Worm (Caenorhabditis elegans) whole organism, dauer: ENCODE data around the gene F08G2.5.

Experiments
- unc-62 ChIP-seq: sonication (generic microtip); optimal IDR thresholded peaks from 2 replicates; lab custom pipeline; 2017; ENCODE audit warnings: missing biosample characterization, missing genetic modification reagents, missing genetic modification characterization

F08G2.5 gene

ce11 chrII:13833505-13833904 is at the start of gene F08G2.5:
F08G2.5 (minus strand) TSS chrII:13833631.
- no peak for TF ChIP-seq unc-62 (GFP tag; lab: Kevin White, UChicago)

- no peak for TF ChIP-seq unc-62 (GFP tag; lab: Kevin White, UChicago)
Measured at ce11 chrII:13882405-13882804, 49.0 kb upstream of the F08G2.5 start, which contains the start of gene hda-10. hda-10 (plus strand) TSS chrII:13882705.

- no peak for TF ChIP-seq unc-62 (GFP tag; lab: Kevin White, UChicago)
Measured at ce11 chrII:13879589-13879988, 46.2 kb upstream of the F08G2.5 start.

ce11 chrII:13877994-13878393 is 44.6 kb upstream of the F08G2.5 start:
- no peak for TF ChIP-seq unc-62 (GFP tag; lab: Kevin White, UChicago)

ce11 chrII:13875734-13876133 is 42.3 kb upstream of the F08G2.5 start, which contains the start of gene ing-3:
ing-3 (plus strand) TSS chrII:13876034.
- TF ChIP-seq unc-62 (GFP tag; lab: Kevin White, UChicago), result no peak

- no peak for TF ChIP-seq unc-62 (GFP tag; lab: Kevin White, UChicago)
Measured at ce11 chrII:13872191-13872889, 38.9 kb upstream of the F08G2.5 start, which contains the start of the genes cup-14 and ndub-8. cup-14 (minus strand) TSS chrII:13872241. ndub-8 (plus strand) TSS chrII:13872869.

ce11 chrII:13862453-13862852 is 29.0 kb upstream of the F08G2.5 start:
- TF ChIP-seq unc-62 (GFP tag; lab: Kevin White, UChicago), result no peak

- TF ChIP-seq unc-62 (GFP tag; lab: Kevin White, UChicago), result no peak
Measured at ce11 chrII:13860900-13861299, 27.5 kb upstream of the F08G2.5 start.

- no peak for TF ChIP-seq unc-62 (GFP tag; lab: Kevin White, UChicago)
Measured at ce11 chrII:13859847-13860246, 26.4 kb upstream of the F08G2.5 start.

- TF ChIP-seq unc-62 (GFP tag; lab: Kevin White, UChicago), result no peak
Measured at ce11 chrII:13858352-13858751, 24.9 kb upstream of the F08G2.5 start.

ce11 chrII:13855352-13855751 is 21.9 kb upstream of the F08G2.5 start:
- TF ChIP-seq unc-62 (GFP tag; lab: Kevin White, UChicago), result no peak

- no peak for TF ChIP-seq unc-62 (GFP tag; lab: Kevin White, UChicago)
Measured at ce11 chrII:13852004-13852403, 18.6 kb upstream of the F08G2.5 start, which contains the start of gene F08G2.8. F08G2.8 (plus strand) TSS chrII:13852304.

ce11 chrII:13847366-13847765 is 13.9 kb upstream of the F08G2.5 start:
- no peak for TF ChIP-seq unc-62 (GFP tag; lab: Kevin White, UChicago)

- TF ChIP-seq unc-62 (GFP tag; lab: Kevin White, UChicago), result no peak
Measured at ce11 chrII:13846018-13846417, 12.6 kb upstream of the F08G2.5 start.

- TF ChIP-seq unc-62 (GFP tag; lab: Kevin White, UChicago), result no peak
Measured at ce11 chrII:13842340-13842739, 8.9 kb upstream of the F08G2.5 start.

ce11 chrII:13841106-13841854 is 7.8 kb upstream of the F08G2.5 start, which contains the start of gene F08G2.7:
F08G2.7 (minus strand) TSS chrII:13841156.
- TF ChIP-seq unc-62 (GFP tag; lab: Kevin White, UChicago), result no peak
